Worm (Caenorhabditis elegans): ENCODE results near the gene F17E9.5.

F17E9.5 gene

DNA sequence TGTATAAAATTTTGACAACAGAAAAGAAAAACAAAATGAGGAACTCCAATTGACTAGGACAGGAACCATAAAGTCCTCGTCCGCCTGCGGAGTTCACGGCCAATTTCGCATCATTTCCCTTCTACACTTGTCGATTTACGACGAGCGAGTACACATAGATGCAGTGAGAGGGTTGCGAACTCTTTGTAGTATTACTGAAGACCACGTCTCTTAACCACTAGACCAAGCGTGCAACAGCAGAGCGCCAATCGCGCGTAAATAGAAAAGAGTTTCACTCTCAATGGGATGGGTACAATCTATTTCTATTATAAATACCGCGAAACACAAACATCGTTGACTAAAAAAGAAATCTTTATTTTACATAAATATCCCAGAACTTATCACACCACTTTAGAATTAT is 29.8 kb downstream of the F17E9.5 start (continued):
- no peak for TF ChIP-seq mel-28 (tag; optimal IDR thresholded peaks at IDR 0.05; ENCODE audit: borderline replicate concordance)
- TF ChIP-seq sea-2 (GFP tag; IDR thresholded peaks at IDR 0.05) = no peak
- TF ChIP-seq F22D6.2 (tag; optimal IDR thresholded peaks at IDR 0.05) = no peak
- peak; percentile 42 for TF ChIP-seq ztf-26 (tag; optimal IDR thresholded peaks at IDR 0.05)
- peak; percentile 60 for TF ChIP-seq chd-7 (tag; optimal IDR thresholded peaks at IDR 0.05)
- TF ChIP-seq ceh-58 (GFP tag; IDR thresholded peaks at IDR 0.05) = 0 out of 2 replicates have a peak, but pooled peaks have one; percentile 70
- TF ChIP-seq rcor-1 (GFP tag; IDR thresholded peaks at IDR 0.05) = peak; percentile 71
- TF ChIP-seq lsy-27 (tag; optimal IDR thresholded peaks at IDR 0.05; ENCODE audit: borderline replicate concordance, insufficient read depth) = peak; percentile 71
- no peak for TF ChIP-seq C06A6.2 (GFP tag; conservative IDR thresholded peaks at IDR 0.05)
- TF ChIP-seq ccch-3 (GFP tag; optimal IDR thresholded peaks at IDR 0.05) = peak; percentile 50
- TF ChIP-seq mxl-1 (tag; optimal IDR thresholded peaks at IDR 0.05) = peak; percentile 76
- TF ChIP-seq ceh-91 (GFP tag; IDR thresholded peaks at IDR 0.05) = no peak
- TF ChIP-seq F52B5.7 (tag; optimal IDR thresholded peaks at IDR 0.05) = peak; percentile 74
- TF ChIP-seq tbp1 (GFP tag; optimal IDR thresholded peaks at IDR 0.05) = peak; percentile 89
- no peak for TF ChIP-seq bed-2 (GFP tag; IDR thresholded peaks at IDR 0.05)
- no peak for TF ChIP-seq cebp-2 (GFP tag; IDR thresholded peaks at IDR 0.05)
- TF ChIP-seq atf-7 (tag; optimal IDR thresholded peaks at IDR 0.05) = peak; percentile 31
- 0 out of 2 replicates have a peak, but pooled peaks have one; percentile 37 for TF ChIP-seq hmg-20 (GFP tag; IDR thresholded peaks at IDR 0.05)
- peak; percentile 73 for TF ChIP-seq mes-4 (tag; optimal IDR thresholded peaks at IDR 0.05)
- TF ChIP-seq ekl-4 (GFP tag; IDR thresholded peaks at IDR 0.05) = peak; percentile 66
- no peak for TF ChIP-seq madf-3 (GFP tag; IDR thresholded peaks at IDR 0.05)
- TF ChIP-seq repo-1 (tag; optimal IDR thresholded peaks at IDR 0.05) = peak; percentile 73
- peak; percentile 70 for TF ChIP-seq ceh-27 (GFP tag; optimal IDR thresholded peaks at IDR 0.05)
- TF ChIP-seq F33H1.4 (GFP tag; IDR thresholded peaks at IDR 0.05) = peak; percentile 59
- TF ChIP-seq nfya-1 (tag; optimal IDR thresholded peaks at IDR 0.05; ENCODE audit: borderline replicate concordance, insufficient read depth) = no peak
- TF ChIP-seq him-1 (tag; optimal IDR thresholded peaks at IDR 0.05) = peak; percentile 88
- no peak for TF ChIP-seq hlh-26 (GFP tag; conservative IDR thresholded peaks at IDR 0.05)
- peak; percentile 23 for TF ChIP-seq ama-1 (optimal IDR thresholded peaks at IDR 0.05)
- TF ChIP-seq ama-1 (GFP tag; optimal IDR thresholded peaks at IDR 0.05) = peak; percentile 46 to 65
- TF ChIP-seq hrde-1 (tag; optimal IDR thresholded peaks at IDR 0.05; ENCODE audit: borderline replicate concordance) = peak; percentile 78
- peak; percentile 57 for TF ChIP-seq F49E8.2 (tag; optimal IDR thresholded peaks at IDR 0.05; ENCODE audit: insufficient read depth)
- peak; percentile 90 for TF ChIP-seq die-1 (tag; optimal IDR thresholded peaks at IDR 0.05)
- TF ChIP-seq hsf-1 (GFP tag; IDR thresholded peaks at IDR 0.05) = no peak
- TF ChIP-seq xnd-1 (tag; optimal IDR thresholded peaks at IDR 0.05) = no peak
- no peak for TF ChIP-seq sdz-38 (tag; optimal IDR thresholded peaks at IDR 0.05)
- peak; percentile 85 for TF ChIP-seq ZK185.1 (tag; optimal IDR thresholded peaks at IDR 0.05; ENCODE audit: poor library complexity, severe bottlenecking)
- no peak; the same call in 1 of the 2 replicates for TF ChIP-seq B0019.2 (GFP tag; conservative IDR thresholded peaks at IDR 0.05)
- peak; percentile 83 for TF ChIP-seq nfyb-1 (GFP tag; IDR thresholded peaks at IDR 0.05)
- TF ChIP-seq tlf-1 (GFP tag; optimal IDR thresholded peaks at IDR 0.05) = peak; percentile 24
- peak; percentile 87 for TF ChIP-seq rpc-1 (optimal IDR thresholded peaks at IDR 0.05)
- peak; percentile 86 for TF ChIP-seq rpc-1 (tag; optimal IDR thresholded peaks at IDR 0.05)
- TF ChIP-seq bed-1 (GFP tag; IDR thresholded peaks at IDR 0.05) = no peak
- no peak for TF ChIP-seq aptf-2 (GFP tag; conservative IDR thresholded peaks at IDR 0.05)
